Worm (Caenorhabditis elegans): ENCODE data around the gene F52B11.2.

DNA sequence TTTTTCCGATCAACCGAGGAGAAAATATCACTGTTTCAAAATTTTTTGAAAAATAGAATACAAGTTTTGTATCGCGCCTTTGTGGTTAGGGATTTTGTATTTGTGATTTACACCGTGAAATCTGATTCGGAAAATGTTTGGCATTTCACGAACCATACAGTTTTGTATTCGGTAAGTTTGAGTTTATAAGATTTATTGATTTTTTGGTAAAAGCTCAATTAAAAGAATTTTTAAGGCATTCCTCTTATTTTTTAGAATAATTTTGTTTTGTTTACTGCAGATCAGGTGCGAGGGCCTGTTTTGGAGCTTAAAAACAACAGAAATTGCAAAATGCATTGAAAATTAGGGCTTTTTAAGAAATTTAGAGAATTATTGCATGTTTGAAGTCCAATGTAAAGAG is 50.0 kb downstream of the F52B11.2 start:
- TF ChIP-seq lsy-2 (tag; optimal IDR thresholded peaks at IDR 0.05) (no peak), zag-1 (tag; optimal IDR thresholded peaks at IDR 0.05) (no peak), F26F4.8 (GFP tag; conservative IDR thresholded peaks at IDR 0.05) (no peak), hlh-30 (tag; optimal IDR thresholded peaks at IDR 0.05; ENCODE audit: insufficient read depth) (no peak), ces-1 (GFP tag; optimal IDR thresholded peaks at IDR 0.05) (no peak), ztf-7 (tag; optimal IDR thresholded peaks at IDR 0.05) (no peak), unc-62 (GFP tag; optimal IDR thresholded peaks at IDR 0.05 in 1 of 2) (no peak), unc-62 (tag; optimal IDR thresholded peaks at IDR 0.05) (no peak), tra-1 (GFP tag; IDR thresholded peaks at IDR 0.05) (no peak), mxl-3 (GFP tag; optimal IDR thresholded peaks at IDR 0.05) (no peak), dpl-1 (GFP tag; optimal IDR thresholded peaks at IDR 0.05) (no peak), nhr-11 (tag; optimal IDR thresholded peaks at IDR 0.05) (no peak)
